Worm (Caenorhabditis elegans) whole organism, L4 larva: ENCODE data around the gene F31F7.1.

Source experiments
- R02D3.7 ChIP-seq: fragments of 150-350 bp; sonication (generic microtip); optimal IDR thresholded peaks from 3 replicates; lab custom pipeline; 2014; ENCODE audit warnings: missing biosample characterization, missing genetic modification characterization
- ama-1 ChIP-seq: fragments of 150-350 bp; optimal IDR thresholded peaks from 2 replicates; lab custom pipeline; 2014; ENCODE audit warnings: inconsistent platforms, mixed read lengths
- ceh-82 ChIP-seq: sonication (generic microtip); optimal IDR thresholded peaks from 2 replicates; lab custom pipeline; 2017; ENCODE audit warnings: missing biosample characterization, missing genetic modification characterization
- lin-29 ChIP-seq: fragments of 200-800 bp; sonication (Bioruptor generic); IDR thresholded peaks from 2 replicates; pipeline ENCODE4 v1.3.6; 2022; ENCODE audit warnings: missing genetic modification reagents, missing genetic modification characterization, missing compliant biosample characterization
- lir-3 ChIP-seq: sonication (generic microtip); optimal IDR thresholded peaks from 2 replicates; lab custom pipeline; 2016; ENCODE audit warnings: mild to moderate bottlenecking, missing genetic modification characterization, missing compliant biosample characterization
- madf-9 ChIP-seq: fragments of 200-800 bp; sonication (Bioruptor generic); conservative IDR thresholded peaks from 2 replicates; pipeline ENCODE4 v1.3.6; 2022; ENCODE audit warnings: missing genetic modification reagents, missing genetic modification characterization, missing compliant biosample characterization
- nhr-10 ChIP-seq: fragments of 150-350 bp; optimal IDR thresholded peaks from 2 replicates; lab custom pipeline; 2014; ENCODE audit warnings: missing biosample characterization, missing genetic modification characterization
- nhr-102 ChIP-seq: sonication (generic microtip); optimal IDR thresholded peaks from 2 replicates; lab custom pipeline; 2016; ENCODE audit warnings: mild to moderate bottlenecking, missing genetic modification characterization, moderate library complexity, missing compliant biosample characterization
- nhr-76 ChIP-seq: fragments of 150-350 bp; optimal IDR thresholded peaks from 2 replicates; lab custom pipeline; 2014; ENCODE audit warnings: missing biosample characterization, missing genetic modification characterization
- nhr-77 ChIP-seq: fragments of 150-350 bp; optimal IDR thresholded peaks from 2 replicates; lab custom pipeline; 2014; ENCODE audit warnings: missing biosample characterization, missing genetic modification characterization
- pha-4 ChIP-seq, 2 experiments: fragments of 150-350 bp in 1 of 2; fragments of 200-800 bp in 1 of 2; sonication (Bioruptor generic) in 1 of 2; IDR thresholded peaks in 1 of 2; optimal IDR thresholded peaks in 1 of 2; 2 replicates each; pipeline versions ENCODE4 v1.3.6 to Lab custom; 2014 to 2022; ENCODE audit warnings: missing genetic modification characterization in 2 of 2, missing genetic modification reagents in 2 of 2, missing biosample characterization in 1 of 2, missing compliant biosample characterization in 1 of 2
- tra-1 ChIP-seq: fragments of 200-800 bp; sonication (Bioruptor generic); IDR thresholded peaks from 2 replicates; pipeline ENCODE4 v1.3.6; 2022; ENCODE audit warnings: missing genetic modification reagents, missing genetic modification characterization, missing compliant biosample characterization
- ztf-11 ChIP-seq: fragments of 150-350 bp; optimal IDR thresholded peaks from 2 replicates; lab custom pipeline; 2014; ENCODE audit warnings: missing biosample characterization, missing genetic modification characterization

- TF ChIP-seq nhr-77 (tag; lab: Kevin White, UChicago) (no peak), R02D3.7 (tag; lab: Kevin White, UChicago) (no peak), lir-3 (no peak), ztf-11 (no peak), nhr-102 (tag; lab: Kevin White, UChicago) (no peak), ceh-82 (tag; lab: Kevin White, UChicago) (no peak), lin-29 (GFP tag; lab: Robert Waterston, UW) (no peak), tra-1 (GFP tag; lab: Robert Waterston, UW) (no peak), ama-1 (lab: Kevin White, UChicago) (no peak), nhr-10 (tag; lab: Kevin White, UChicago) (no peak), nhr-76 (tag; lab: Kevin White, UChicago) (no peak), madf-9 (GFP tag; lab: Robert Waterston, UW) (no peak), pha-4 (GFP tag; IDR thresholded peaks at IDR 0.05; lab: Robert Waterston, UW) (no peak), pha-4 (tag; optimal IDR thresholded peaks at IDR 0.05; lab: Kevin White, UChicago) (no peak)
These were observed 22.3 kb upstream of the F31F7.1 start for ce11 chrV:6253936-6254335.
